Worm (Caenorhabditis elegans) whole organism, L4 larva: Measurements from ENCODE around the gene Y73B6BL.22.

Source experiments
- F37D6.2 ChIP-seq: sonication (generic microtip); optimal IDR thresholded peaks from 2 replicates; lab custom pipeline; 2016; ENCODE audit warnings: mild to moderate bottlenecking, missing genetic modification characterization, missing compliant biosample characterization
- ZK337.2 ChIP-seq: fragments of 200-800 bp; sonication (Bioruptor generic); IDR thresholded peaks from 2 replicates; pipeline ENCODE4 v1.3.6; 2022; ENCODE audit warnings: missing genetic modification reagents, missing genetic modification characterization, missing compliant biosample characterization
- aha-1 ChIP-seq: fragments of 150-350 bp; peaks from one replicate; lab custom pipeline; 2014; ENCODE audit warnings: missing biosample characterization, missing genetic modification characterization
- cey-2 ChIP-seq: sonication (generic microtip); optimal IDR thresholded peaks from 3 replicates; lab custom pipeline; 2017; ENCODE audit warnings: missing genetic modification characterization, mild to moderate bottlenecking, missing compliant biosample characterization, antibody characterized with exemption, borderline replicate concordance; ENCODE audit not compliant: insufficient read depth
- dmd-6 ChIP-seq: fragments of 200-800 bp; sonication (Bioruptor generic); IDR thresholded peaks from 2 replicates; pipeline ENCODE4 v1.3.6; 2022; ENCODE audit warnings: missing genetic modification reagents, missing genetic modification characterization, missing compliant biosample characterization
- dmd-9 ChIP-seq: fragments of 200-800 bp; sonication (Bioruptor generic); IDR thresholded peaks from 2 replicates; pipeline ENCODE4 v1.3.6; 2022; ENCODE audit warnings: missing genetic modification reagents, missing genetic modification characterization, missing compliant biosample characterization
- dpl-1 ChIP-seq: fragments of 150-350 bp; optimal IDR thresholded peaks from 2 replicates; lab custom pipeline; 2014; ENCODE audit warnings: missing biosample characterization, missing genetic modification reagents, missing genetic modification characterization
- dve-1 ChIP-seq: sonication (generic microtip); optimal IDR thresholded peaks from 2 replicates; lab custom pipeline; 2017; ENCODE audit warnings: antibody characterized with exemption, mild to moderate bottlenecking, missing genetic modification characterization, missing compliant biosample characterization; ENCODE audit not compliant: insufficient read depth
- fkh-10 ChIP-seq: fragments of 150-350 bp; optimal IDR thresholded peaks from 2 replicates; lab custom pipeline; 2014; ENCODE audit warnings: missing biosample characterization, missing genetic modification reagents, missing genetic modification characterization
- gei-8 ChIP-seq: fragments of 200-800 bp; sonication (Bioruptor generic); optimal IDR thresholded peaks from 2 replicates; lab custom pipeline; 2018; ENCODE audit warnings: mild to moderate bottlenecking, missing genetic modification characterization, missing compliant biosample characterization
- hif-1 ChIP-seq, 2 experiments: sonication (generic microtip); optimal IDR thresholded peaks; 2 replicates each; lab custom pipeline; 2016 to 2017; ENCODE audit warnings: missing compliant biosample characterization in 2 of 2, missing genetic modification characterization in 2 of 2, missing genetic modification reagents in 2 of 2, missing genotype in 2 of 2, mild to moderate bottlenecking in 1 of 2
- lim-7 ChIP-seq: fragments of 200-800 bp; sonication (Bioruptor generic); IDR thresholded peaks from 2 replicates; pipeline ENCODE4 v1.3.6; 2022; ENCODE audit warnings: missing genetic modification characterization, missing compliant biosample characterization
- lin-13 ChIP-seq: fragments of 150-350 bp; optimal IDR thresholded peaks from 2 replicates; lab custom pipeline; 2014; ENCODE audit warnings: missing biosample characterization, missing genetic modification reagents, missing genetic modification characterization
- lin-38 ChIP-seq: fragments of 200-800 bp; sonication (Bioruptor generic); IDR thresholded peaks from 2 replicates; pipeline ENCODE4 v1.3.6; 2022; ENCODE audit warnings: missing genetic modification reagents, missing genetic modification characterization, missing compliant biosample characterization
- lin-39 ChIP-seq: fragments of 150-350 bp; optimal IDR thresholded peaks from 2 replicates; lab custom pipeline; 2014; ENCODE audit warnings: missing biosample characterization, missing genetic modification reagents, missing genetic modification characterization
- lsy-2 ChIP-seq, 2 experiments: fragments of 150-350 bp in 1 of 2; sonication (generic microtip) in 1 of 2; optimal IDR thresholded peaks; 2 replicates each; lab custom pipeline; 2014 to 2017; ENCODE audit warnings: missing biosample characterization in 2 of 2, missing genetic modification characterization in 2 of 2
- mes-2 ChIP-seq: sonication (generic microtip); optimal IDR thresholded peaks from 2 replicates; lab custom pipeline; 2016; ENCODE audit warnings: missing genotype, mild to moderate bottlenecking, missing genetic modification characterization, missing compliant biosample characterization; ENCODE audit not compliant: poor library complexity, severe bottlenecking
- mxl-3 ChIP-seq: fragments of 200-800 bp; sonication (Bioruptor generic); optimal IDR thresholded peaks from 2 replicates; lab custom pipeline; 2018; ENCODE audit warnings: mild to moderate bottlenecking, missing genetic modification characterization, missing compliant biosample characterization
- nhr-11 ChIP-seq: fragments of 150-350 bp; optimal IDR thresholded peaks from 2 replicates; lab custom pipeline; 2014; ENCODE audit warnings: missing biosample characterization, missing genetic modification characterization
- rbr-2 ChIP-seq: sonication (generic microtip); optimal IDR thresholded peaks from 2 replicates; lab custom pipeline; 2016; ENCODE audit warnings: missing genotype, missing genetic modification characterization, missing compliant biosample characterization
- set-16 ChIP-seq: fragments of 200-800 bp; sonication (Bioruptor generic); IDR thresholded peaks from 2 replicates; pipeline ENCODE4 v1.3.6; 2022; ENCODE audit warnings: missing genetic modification reagents, missing genetic modification characterization, missing compliant biosample characterization
- snpc-1.2 ChIP-seq: fragments of 200-800 bp; sonication (Bioruptor generic); IDR thresholded peaks from 2 replicates; pipeline ENCODE4 v1.3.6; 2022; ENCODE audit warnings: missing genetic modification reagents, missing genetic modification characterization, missing compliant biosample characterization
- unc-130 ChIP-seq: sonication (generic microtip); optimal IDR thresholded peaks from 2 replicates; lab custom pipeline; 2016; ENCODE audit warnings: missing genetic modification reagents, missing genetic modification characterization, missing compliant biosample characterization
- zip-2 ChIP-seq: fragments of 150-350 bp; optimal IDR thresholded peaks from 2 replicates; lab custom pipeline; 2014; ENCODE audit warnings: missing biosample characterization, missing genetic modification characterization

Gene Y73B6BL.22

ce11 chrIV:6373721-6374120 is 42.7 kb downstream of the Y73B6BL.22 start (continued):
- TF ChIP-seq gei-8 (GFP tag; lab: Kevin White, UChicago) (no peak), lin-39 (tag; lab: Kevin White, UChicago) (no peak), dve-1 (tag; lab: Kevin White, UChicago) (no peak), set-16 (GFP tag; lab: Robert Waterston, UW) (peak; percentile 52)
- TF ChIP-seq, all 104 proteins: peak for 3

ce11 chrIV:6372993-6373392 is 43.5 kb downstream of the Y73B6BL.22 start, which contains the start of gene smg-3:
Gene smg-3 (minus strand): TSS chrIV:6373093.
- TF ChIP-seq mes-2 (tag; lab: Kevin White, UChicago) (no peak), snpc-1.2 (GFP tag; lab: Robert Waterston, UW) (no peak), rbr-2 (no peak), lin-38 (no peak), F37D6.2 (tag; lab: Kevin White, UChicago) (no peak), lin-13 (GFP tag; lab: Kevin White, UChicago) (no peak), dve-1 (tag; lab: Kevin White, UChicago) (no peak), zip-2 (tag; lab: Kevin White, UChicago) (no peak), lim-7 (no peak), unc-130 (GFP tag; lab: Kevin White, UChicago) (no peak), lsy-2 (tag; optimal IDR thresholded peaks at IDR 0.05; lab: Kevin White, UChicago) (no peak), dmd-9 (GFP tag; lab: Robert Waterston, UW) (no peak)
- TF ChIP-seq, all 104 proteins: peak for 0

- TF ChIP-seq nhr-11 (tag; lab: Kevin White, UChicago) (no peak), aha-1 (tag; lab: Kevin White, UChicago) (peak; percentile 90)
Measured at ce11 chrIV:6372267-6372666, 44.2 kb downstream of the Y73B6BL.22 start.

- TF ChIP-seq lsy-2 (tag; optimal IDR thresholded peaks at IDR 0.05; lab: Kevin White, UChicago): peak in 1 of 2 experiments; percentile 52
- 0 out of 2 replicates have a peak, but pooled peaks have one; percentile 38 for TF ChIP-seq snpc-1.2 (GFP tag; lab: Robert Waterston, UW)
- TF ChIP-seq dmd-6 (GFP tag; lab: Robert Waterston, UW): 0 out of 2 replicates have a peak, but pooled peaks have one; percentile 12
- TF ChIP-seq fkh-10 (GFP tag; lab: Kevin White, UChicago): no peak
- TF ChIP-seq mes-2 (tag; lab: Kevin White, UChicago): peak; percentile 83
- TF ChIP-seq lin-38: peak; percentile 46
- peak; percentile 91 for TF ChIP-seq dpl-1 (GFP tag; lab: Kevin White, UChicago)
- TF ChIP-seq lin-39 (tag; lab: Kevin White, UChicago): no peak
- TF ChIP-seq hif-1 (tag; optimal IDR thresholded peaks at IDR 0.05; lab: Kevin White, UChicago): peak in 1 of 2 experiments; percentile 10
- no peak for TF ChIP-seq mxl-3
- TF ChIP-seq ZK337.2: no peak
- TF ChIP-seq cey-2 (tag; lab: Kevin White, UChicago): no peak
- TF ChIP-seq, all 104 proteins: peak for 7
Measured at ce11 chrIV:6369489-6369888, 47.0 kb downstream of the Y73B6BL.22 start.
